Fruit fly (Drosophila melanogaster) whole organism, prepupa: ENCODE results near the gene CG9928.

Experiments used
- Blimp-1 ChIP-seq: fragments of 200-800 bp; sonication (Bioruptor generic); optimal IDR thresholded peaks from 3 replicates; lab custom pipeline; 2017; ENCODE audit warnings: missing biosample characterization, missing genetic modification characterization, mild to moderate bottlenecking, moderate library complexity, missing genetic modification reagents
- CG10631 ChIP-seq: fragments of 200-800 bp; sonication (Bioruptor generic); optimal IDR thresholded peaks from 2 replicates; lab custom pipeline; 2016; ENCODE audit warnings: missing biosample characterization, missing genetic modification characterization
- CG11294 ChIP-seq: fragments of 200-800 bp; sonication (Bioruptor generic); IDR thresholded peaks from 2 replicates; pipeline ENCODE4 v1.3.6; 2022; ENCODE audit warnings: missing biosample characterization, missing genetic modification characterization
- CG11762 ChIP-seq: fragments of 200-800 bp; sonication (Bioruptor generic); optimal IDR thresholded peaks from 3 replicates; lab custom pipeline; 2016; ENCODE audit warnings: missing biosample characterization, missing genetic modification characterization; ENCODE audit not compliant: insufficient read depth
- CG11902 ChIP-seq: fragments of 200-800 bp; sonication (Bioruptor generic); optimal IDR thresholded peaks from 3 replicates; lab custom pipeline; 2016; ENCODE audit warnings: missing biosample characterization, missing genetic modification characterization
- CG15336 ChIP-seq: fragments of 200-800 bp; sonication (Bioruptor generic); IDR thresholded peaks from 2 replicates; pipeline ENCODE4 v1.3.6; 2022; ENCODE audit warnings: missing biosample characterization, missing genetic modification characterization
- CG1621 ChIP-seq: fragments of 200-800 bp; sonication (Bioruptor generic); optimal IDR thresholded peaks from 3 replicates; lab custom pipeline; 2018; ENCODE audit warnings: missing biosample characterization, mild to moderate bottlenecking, missing genetic modification characterization
- CG16779 ChIP-seq: fragments of 200-800 bp; sonication (Bioruptor generic); optimal IDR thresholded peaks from 3 replicates; lab custom pipeline; 2017; ENCODE audit warnings: missing biosample characterization, mild to moderate bottlenecking, missing genetic modification characterization
- CG31627 ChIP-seq: fragments of 200-800 bp; sonication (Bioruptor generic); optimal IDR thresholded peaks from 3 replicates; lab custom pipeline; 2016; ENCODE audit warnings: missing biosample characterization, missing genetic modification characterization
- CG32006 ChIP-seq: fragments of 200-800 bp; sonication (Bioruptor generic); optimal IDR thresholded peaks from 3 replicates; lab custom pipeline; 2017; ENCODE audit warnings: missing biosample characterization, mild to moderate bottlenecking, missing genetic modification characterization
- CG34406 ChIP-seq: fragments of 200-800 bp; sonication (Bioruptor generic); optimal IDR thresholded peaks from 3 replicates; lab custom pipeline; 2016; ENCODE audit warnings: missing biosample characterization, missing genetic modification characterization
- CG3919 ChIP-seq: fragments of 200-800 bp; sonication (Bioruptor generic); optimal IDR thresholded peaks from 3 replicates; lab custom pipeline; 2016; ENCODE audit warnings: missing biosample characterization, missing genetic modification characterization
- CG4318 ChIP-seq: fragments of 200-800 bp; sonication (Bioruptor generic); optimal IDR thresholded peaks from 3 replicates; lab custom pipeline; 2017; ENCODE audit warnings: missing biosample characterization, mild to moderate bottlenecking, missing genetic modification characterization
- CG6163 ChIP-seq: fragments of 200-800 bp; sonication (Bioruptor generic); IDR thresholded peaks from 3 replicates; pipeline ENCODE4 v1.3.6; 2022; ENCODE audit warnings: missing biosample characterization, missing genetic modification characterization
- CG6276 ChIP-seq: fragments of 200-800 bp; sonication (Bioruptor generic); optimal IDR thresholded peaks from 2 replicates; lab custom pipeline; 2017; ENCODE audit warnings: missing biosample characterization, mild to moderate bottlenecking, missing genetic modification characterization
- CG6808 ChIP-seq: fragments of 200-800 bp; sonication (Bioruptor generic); optimal IDR thresholded peaks from 3 replicates; lab custom pipeline; 2017; ENCODE audit warnings: missing biosample characterization, missing genetic modification characterization, mild to moderate bottlenecking, moderate library complexity, missing genetic modification reagents
- CG7368 ChIP-seq: fragments of 200-800 bp; sonication (Bioruptor generic); optimal IDR thresholded peaks from 3 replicates; lab custom pipeline; 2016; ENCODE audit warnings: missing biosample characterization, missing genetic modification characterization
- CG8119 ChIP-seq: fragments of 200-800 bp; sonication (Bioruptor generic); IDR thresholded peaks from 3 replicates; pipeline ENCODE4 v1.3.6; 2022; ENCODE audit warnings: missing biosample characterization, missing genetic modification characterization
- CG8319 ChIP-seq: fragments of 200-800 bp; sonication (Bioruptor generic); optimal IDR thresholded peaks from 3 replicates; lab custom pipeline; 2016; ENCODE audit warnings: missing biosample characterization, missing genetic modification characterization
- CG8632 ChIP-seq: fragments of 200-800 bp; sonication (Bioruptor generic); optimal IDR thresholded peaks from 3 replicates; lab custom pipeline; 2016; ENCODE audit warnings: missing biosample characterization, missing genetic modification characterization
- CG9139 ChIP-seq: fragments of 200-800 bp; sonication (Bioruptor generic); optimal IDR thresholded peaks from 3 replicates; lab custom pipeline; 2017; ENCODE audit warnings: missing biosample characterization, mild to moderate bottlenecking, missing genetic modification characterization
- Eip93F ChIP-seq: fragments of 200-800 bp; sonication (Bioruptor generic); optimal IDR thresholded peaks from 2 replicates; lab custom pipeline; 2016; ENCODE audit warnings: missing biosample characterization, mild to moderate bottlenecking, missing genetic modification characterization
- Ets21C ChIP-seq: fragments of 200-800 bp; sonication (Bioruptor generic); optimal IDR thresholded peaks from 3 replicates; lab custom pipeline; 2016; ENCODE audit warnings: missing biosample characterization, missing genetic modification characterization
- Ets96B ChIP-seq: fragments of 200-800 bp; optimal IDR thresholded peaks from 2 replicates; lab custom pipeline; 2019; ENCODE audit warnings: missing biosample characterization, mild to moderate bottlenecking, missing genetic modification characterization, moderate library complexity
- Gug ChIP-seq: fragments of 200-800 bp; sonication (Bioruptor generic); IDR thresholded peaks from 2 replicates; pipeline ENCODE4 v1.3.6; 2022; ENCODE audit warnings: missing biosample characterization, missing genetic modification characterization
- Hr39 ChIP-seq: fragments of 200-800 bp; sonication (Bioruptor generic); optimal IDR thresholded peaks from 2 replicates; lab custom pipeline; 2016; ENCODE audit warnings: missing biosample characterization, missing genetic modification characterization
- Hr4 ChIP-seq: fragments of 200-800 bp; sonication (Bioruptor generic); optimal IDR thresholded peaks from 3 replicates; lab custom pipeline; 2016; ENCODE audit warnings: missing biosample characterization, missing genetic modification characterization
- Met ChIP-seq: fragments of 200-800 bp; sonication (Bioruptor generic); optimal IDR thresholded peaks from 3 replicates; lab custom pipeline; 2016; ENCODE audit warnings: missing biosample characterization, missing genetic modification characterization
- Sox102F ChIP-seq: fragments of 200-800 bp; sonication (Bioruptor generic); optimal IDR thresholded peaks from 2 replicates; lab custom pipeline; 2016; ENCODE audit warnings: missing biosample characterization, mild to moderate bottlenecking, missing genetic modification characterization
- Sox14 ChIP-seq: fragments of 200-800 bp; sonication (Bioruptor generic); optimal IDR thresholded peaks from 3 replicates; lab custom pipeline; 2016; ENCODE audit warnings: missing biosample characterization, missing genetic modification characterization
- Sox15 ChIP-seq: fragments of 200-800 bp; sonication (Bioruptor generic); optimal IDR thresholded peaks from 3 replicates; lab custom pipeline; 2016; ENCODE audit warnings: missing biosample characterization, missing genetic modification characterization
- acj6 ChIP-seq: fragments of 200-800 bp; sonication (Bioruptor generic); optimal IDR thresholded peaks from 3 replicates; lab custom pipeline; 2016; ENCODE audit warnings: missing biosample characterization, missing genetic modification characterization
- cyc ChIP-seq: fragments of 200-800 bp; sonication (Bioruptor generic); optimal IDR thresholded peaks from 3 replicates; lab custom pipeline; 2016; ENCODE audit warnings: missing biosample characterization, missing genetic modification characterization
- dsx ChIP-seq: fragments of 200-800 bp; optimal IDR thresholded peaks from 3 replicates; lab custom pipeline; 2019; ENCODE audit warnings: missing biosample characterization, mild to moderate bottlenecking, missing genetic modification characterization, moderate library complexity; ENCODE audit not compliant: poor library complexity, severe bottlenecking
- eg ChIP-seq: fragments of 200-800 bp; sonication (Bioruptor generic); IDR thresholded peaks from 3 replicates; pipeline ENCODE4 v1.3.6; 2022; ENCODE audit warnings: missing biosample characterization, missing genetic modification characterization
- esn ChIP-seq: fragments of 200-800 bp; sonication (Bioruptor generic); optimal IDR thresholded peaks from 2 replicates; lab custom pipeline; 2016; ENCODE audit warnings: missing biosample characterization, mild to moderate bottlenecking, missing genetic modification characterization, moderate library complexity
- fd59A ChIP-seq: fragments of 200-800 bp; sonication (Bioruptor generic); optimal IDR thresholded peaks from 2 replicates; lab custom pipeline; 2017; ENCODE audit warnings: missing biosample characterization, mild to moderate bottlenecking, missing genetic modification characterization, missing genetic modification reagents
- fkh ChIP-seq: fragments of 200-800 bp; sonication (Bioruptor generic); optimal IDR thresholded peaks from 3 replicates; lab custom pipeline; 2017; ENCODE audit warnings: missing biosample characterization, mild to moderate bottlenecking, missing genetic modification characterization, moderate library complexity
- lz ChIP-seq: fragments of 200-800 bp; sonication (Bioruptor generic); optimal IDR thresholded peaks from 3 replicates; lab custom pipeline; 2016; ENCODE audit warnings: missing biosample characterization, missing genetic modification characterization
- net ChIP-seq: fragments of 200-800 bp; sonication (Bioruptor generic); optimal IDR thresholded peaks from 3 replicates; lab custom pipeline; 2016; ENCODE audit warnings: missing biosample characterization, missing genetic modification characterization
- pdm3 ChIP-seq: fragments of 200-800 bp; sonication (Bioruptor generic); optimal IDR thresholded peaks from 3 replicates; lab custom pipeline; 2016; ENCODE audit warnings: missing biosample characterization, missing genetic modification characterization
- salr ChIP-seq, 2 experiments: fragments of 200-800 bp; sonication (Bioruptor generic); optimal IDR thresholded peaks; 3 replicates each; lab custom pipeline; 2016 to 2018; ENCODE audit warnings: missing biosample characterization in 2 of 2, missing genetic modification characterization in 2 of 2, mild to moderate bottlenecking in 1 of 2
- spab ChIP-seq: fragments of 200-800 bp; sonication (Bioruptor generic); optimal IDR thresholded peaks from 2 replicates; lab custom pipeline; 2017; ENCODE audit warnings: missing biosample characterization, mild to moderate bottlenecking, missing genetic modification characterization, missing genetic modification reagents
- ss ChIP-seq, 2 experiments: fragments of 200-800 bp; sonication (Bioruptor generic); optimal IDR thresholded peaks; 2 replicates in 1 of 2; 3 replicates in 1 of 2; lab custom pipeline; 2017 to 2018; ENCODE audit warnings: mild to moderate bottlenecking in 2 of 2, missing biosample characterization in 2 of 2, missing genetic modification characterization in 2 of 2, moderate library complexity in 1 of 2
- vri ChIP-seq: fragments of 200-800 bp; sonication (Bioruptor generic); optimal IDR thresholded peaks from 3 replicates; lab custom pipeline; 2016; ENCODE audit warnings: missing biosample characterization, mild to moderate bottlenecking, missing genetic modification characterization

CG9928 gene

DNA sequence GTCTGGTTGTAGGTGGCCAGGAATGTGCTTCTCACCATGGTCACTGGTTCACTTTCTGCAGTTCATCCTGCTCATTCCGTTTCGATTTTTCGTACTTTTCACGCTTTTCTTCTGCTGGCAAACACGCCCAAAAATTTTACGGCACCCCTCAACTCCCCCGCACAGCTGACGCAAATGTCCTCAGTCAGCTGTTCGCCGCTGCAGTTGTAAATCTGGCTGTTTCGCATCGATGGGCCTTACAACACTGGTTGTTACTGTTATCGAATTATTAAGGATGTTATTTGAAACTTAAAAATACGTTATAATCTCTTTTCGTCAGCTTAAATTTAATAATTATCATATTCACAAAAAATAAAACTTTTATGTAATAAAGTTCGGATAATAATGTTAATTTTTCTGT is 39.7 kb upstream of the CG9928 start, which contains the start of gene Mgat3:
Mgat3 (minus strand) TSS at position 182 of the 400 bp plus-strand sequence.
- no peak for TF ChIP-seq CG11294
- no peak for TF ChIP-seq CG8632 (GFP tag; lab: Kevin White, UChicago)
- no peak for TF ChIP-seq ss (GFP tag; optimal IDR thresholded peaks at IDR 0.05; lab: Kevin White, UChicago)
- no peak for TF ChIP-seq lz (GFP tag; lab: Kevin White, UChicago)
- TF ChIP-seq fd59A (GFP tag; lab: Kevin White, UChicago), result no peak
- TF ChIP-seq Eip93F (GFP tag; lab: Kevin White, UChicago), result no peak
- TF ChIP-seq Sox15 (GFP tag; lab: Kevin White, UChicago), result no peak
- no peak for TF ChIP-seq Sox14 (GFP tag; lab: Kevin White, UChicago)
- TF ChIP-seq CG32006 (GFP tag; lab: Kevin White, UChicago), result no peak
- TF ChIP-seq Ets96B (tag; lab: Kevin White, UChicago), result no peak
- no peak for TF ChIP-seq eg (GFP tag; lab: Robert Waterston, UW)
- no peak for TF ChIP-seq CG6276 (GFP tag; lab: Kevin White, UChicago)
- no peak for TF ChIP-seq spab (GFP tag; lab: Kevin White, UChicago)
- no peak for TF ChIP-seq pdm3
- no peak for TF ChIP-seq CG15336 (GFP tag; lab: Robert Waterston, UW)
- TF ChIP-seq CG8319, result no peak
- TF ChIP-seq CG11902 (GFP tag; lab: Kevin White, UChicago), result no peak

dm6 chr2L:13179095-13179494 is 36.4 kb upstream of the CG9928 start, which contains the start of gene Alg7:
Alg7 (plus strand) TSS chr2L:13179247.
- TF ChIP-seq salr (GFP tag; optimal IDR thresholded peaks at IDR 0.05; lab: Kevin White, UChicago) (no peak), Blimp-1 (GFP tag; lab: Kevin White, UChicago) (no peak), lz (GFP tag; lab: Kevin White, UChicago) (no peak), CG34406 (GFP tag; lab: Kevin White, UChicago) (no peak), CG16779 (tag; lab: Kevin White, UChicago) (no peak), CG10631 (GFP tag; lab: Kevin White, UChicago) (no peak), pdm3 (no peak), Sox102F (GFP tag; lab: Kevin White, UChicago) (no peak), eg (GFP tag; lab: Robert Waterston, UW) (no peak), Ets21C (GFP tag; lab: Kevin White, UChicago) (no peak), CG6163 (no peak), CG11294 (no peak), CG8119 (no peak), CG15336 (GFP tag; lab: Robert Waterston, UW) (no peak), Hr4 (no peak), CG9139 (GFP tag; lab: Kevin White, UChicago) (no peak)

DNA sequence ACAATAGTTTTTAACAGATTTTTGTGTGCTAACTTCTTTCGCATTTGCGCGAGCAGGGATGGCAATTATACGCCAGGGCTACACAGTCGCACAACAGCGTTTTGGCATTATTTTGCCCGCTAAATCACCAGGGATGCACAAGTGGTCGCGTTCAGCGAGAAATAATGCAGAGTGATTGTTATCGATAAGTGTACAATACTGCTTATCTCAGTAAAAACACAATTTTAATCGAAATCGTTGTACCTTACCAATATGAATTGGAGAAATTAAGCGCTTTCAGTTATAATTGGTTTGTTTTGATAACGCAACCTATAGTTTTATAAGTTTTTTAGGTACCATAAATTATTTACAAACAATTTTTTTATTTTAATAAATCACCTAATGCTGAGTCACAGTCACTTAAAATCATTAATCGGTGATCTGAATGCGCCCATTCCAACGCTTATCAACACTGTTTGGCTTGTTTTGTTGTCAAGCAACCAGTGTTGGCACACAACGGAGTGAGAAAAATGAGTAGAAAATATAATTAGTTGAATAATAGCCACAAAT is 34.1 kb upstream of the CG9928 start, which contains the start of the genes Sfmbt and CG5439:
Sfmbt (minus strand) TSS at position 85 of the 549 bp plus-strand sequence.
CG5439 (plus strand) TSS at position 450 of the 549 bp plus-strand sequence.
- no peak for TF ChIP-seq CG4318 (GFP tag; lab: Kevin White, UChicago)
- TF ChIP-seq net (GFP tag; lab: Kevin White, UChicago), result no peak
- TF ChIP-seq CG8632 (GFP tag; lab: Kevin White, UChicago), result no peak
- no peak for TF ChIP-seq ss (GFP tag; optimal IDR thresholded peaks at IDR 0.05; lab: Kevin White, UChicago)
- no peak for TF ChIP-seq pdm3
- peak; percentile 84 for TF ChIP-seq CG31627 (GFP tag; lab: Kevin White, UChicago)
- peak; percentile 59 for TF ChIP-seq Ets96B (tag; lab: Kevin White, UChicago)
- peak; percentile 85 for TF ChIP-seq esn (GFP tag; lab: Kevin White, UChicago)
- no peak for TF ChIP-seq CG1621 (tag; lab: Kevin White, UChicago)
- TF ChIP-seq Eip93F (GFP tag; lab: Kevin White, UChicago), result peak; percentile 10
- TF ChIP-seq CG9139 (GFP tag; lab: Kevin White, UChicago), result no peak
- TF ChIP-seq CG3919 (GFP tag; lab: Kevin White, UChicago), result no peak
- peak; percentile 81 for TF ChIP-seq Hr39 (GFP tag; lab: Kevin White, UChicago)
- TF ChIP-seq lz (GFP tag; lab: Kevin White, UChicago), result peak; percentile 85
- TF ChIP-seq CG6276 (GFP tag; lab: Kevin White, UChicago), result no peak
- no peak for TF ChIP-seq CG6163
- no peak for TF ChIP-seq fkh (GFP tag; lab: Kevin White, UChicago)
- no peak for TF ChIP-seq CG6808
- no peak for TF ChIP-seq vri (GFP tag; lab: Kevin White, UChicago)
- peak; percentile 69 for TF ChIP-seq CG34406 (GFP tag; lab: Kevin White, UChicago)
- peak; percentile 78 for TF ChIP-seq acj6 (GFP tag; lab: Kevin White, UChicago)
- TF ChIP-seq dsx (GFP tag; lab: Kevin White, UChicago), result no peak
- no peak for TF ChIP-seq Met (GFP tag; lab: Kevin White, UChicago)
- peak; percentile 47 for TF ChIP-seq fd59A (GFP tag; lab: Kevin White, UChicago)
- TF ChIP-seq cyc (GFP tag; lab: Kevin White, UChicago), result peak; percentile 85
- no peak for TF ChIP-seq CG11762 (GFP tag; lab: Kevin White, UChicago)
- TF ChIP-seq CG7368 (GFP tag; lab: Kevin White, UChicago), result no peak
- TF ChIP-seq Gug (GFP tag; lab: Robert Waterston, UW), result peak; percentile 70; the same call in 1 of the 2 replicates
